Fruit fly (Drosophila melanogaster): ENCODE data around the gene AspRS-m.
A peak's percentile ranks its signal among the peaks of the same experiment; 100 is the strongest.

Gene AspRS-m

DNA sequence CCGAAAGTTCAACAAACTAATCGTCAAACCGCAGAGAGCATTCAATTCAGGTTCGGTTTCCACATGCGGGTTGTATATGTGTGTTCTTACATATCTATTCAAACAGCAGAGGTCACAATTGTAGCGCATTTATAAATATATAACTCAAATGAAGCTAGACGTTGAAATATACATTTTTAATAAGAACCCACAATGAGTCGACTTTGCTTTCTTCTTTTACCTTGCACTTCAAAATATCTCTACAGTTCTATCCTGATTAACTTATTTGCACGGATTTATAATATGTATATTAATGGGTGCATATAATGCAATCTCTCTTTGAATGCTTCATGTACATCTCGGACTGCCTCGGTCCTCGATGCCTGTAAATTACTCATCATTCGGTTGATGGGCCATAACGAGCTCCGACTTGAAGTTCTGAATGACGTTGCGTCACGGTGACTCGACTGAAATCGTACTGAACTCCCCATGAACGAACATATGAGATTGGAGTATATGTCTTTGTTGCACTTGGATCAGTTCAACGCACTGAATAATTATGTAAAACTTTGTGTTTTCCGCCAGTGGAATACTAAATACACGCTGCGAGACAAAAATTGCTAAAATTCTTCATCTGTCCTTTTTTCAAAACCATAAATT is 8.4 kb upstream of the AspRS-m start (continued):
- TF ChIP-seq CG8119 (GFP tag; IDR thresholded peaks at IDR 0.05) (peak; percentile 79; the same call in 2 of the 3 replicates), Sox14 (GFP tag; optimal IDR thresholded peaks at IDR 0.05) (peak; percentile 76), CG15336 (GFP tag; IDR thresholded peaks at IDR 0.05) (peak; percentile 84), dsx (GFP tag; optimal IDR thresholded peaks at IDR 0.05; ENCODE audit: poor library complexity, severe bottlenecking) (peak; percentile 59), lz (GFP tag; optimal IDR thresholded peaks at IDR 0.05) (peak; percentile 57), topi (GFP tag; optimal IDR thresholded peaks at IDR 0.05) (peak; percentile 63), Ets96B (tag; optimal IDR thresholded peaks at IDR 0.05) (peak; percentile 72), CG7368 (GFP tag; optimal IDR thresholded peaks at IDR 0.05) (peak; percentile 61), CG32006 (GFP tag; optimal IDR thresholded peaks at IDR 0.05) (peak; percentile 82)

DNA sequence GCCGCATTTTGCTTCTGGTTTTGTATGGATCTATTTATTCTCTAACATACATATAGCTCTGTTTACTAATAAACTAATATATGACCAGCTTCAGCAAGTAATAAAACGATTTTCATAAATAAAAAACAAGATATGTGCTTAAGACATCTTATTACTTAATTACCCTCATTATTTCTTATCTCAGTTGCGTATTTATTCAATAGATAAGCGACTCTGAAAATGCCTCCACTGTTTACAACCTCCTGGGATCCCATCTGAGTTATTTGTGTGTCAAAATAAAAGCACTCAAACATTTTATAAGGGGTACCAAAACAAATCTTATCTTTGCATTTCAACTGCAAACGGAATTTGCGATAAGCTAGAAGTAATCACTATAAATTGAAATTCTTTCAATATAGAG is 7.2 kb upstream of the AspRS-m start:
- TF ChIP-seq fd85E (GFP tag; optimal IDR thresholded peaks at IDR 0.05) (no peak), Met (GFP tag; optimal IDR thresholded peaks at IDR 0.05) (no peak), CG11762 (GFP tag; optimal IDR thresholded peaks at IDR 0.05; ENCODE audit: insufficient read depth) (no peak), lz (GFP tag; optimal IDR thresholded peaks at IDR 0.05) (no peak), CG3032 (tag; optimal IDR thresholded peaks at IDR 0.05) (no peak), CG3919 (GFP tag; optimal IDR thresholded peaks at IDR 0.05) (no peak), CG31627 (GFP tag; optimal IDR thresholded peaks at IDR 0.05) (no peak), Ets21C (GFP tag; optimal IDR thresholded peaks at IDR 0.05) (no peak), pdm3 (GFP tag; optimal IDR thresholded peaks at IDR 0.05) (no peak), CG8119 (GFP tag; IDR thresholded peaks at IDR 0.05) (no peak), fd59A (GFP tag; optimal IDR thresholded peaks at IDR 0.05) (no peak), Sox14 (GFP tag; optimal IDR thresholded peaks at IDR 0.05) (no peak), vri (GFP tag; optimal IDR thresholded peaks at IDR 0.05) (peak; percentile 82), salr (GFP tag; optimal IDR thresholded peaks at IDR 0.05) (no peak), Hr38 (GFP tag; optimal IDR thresholded peaks at IDR 0.05) (no peak), Eip78C (GFP tag) (peak; percentile 44), svp (GFP tag) (peak; percentile 66), CG10631 (GFP tag; optimal IDR thresholded peaks at IDR 0.05) (no peak), CG1621 (tag; optimal IDR thresholded peaks at IDR 0.05) (no peak), CG6163 (GFP tag; IDR thresholded peaks at IDR 0.05) (no peak), Hr39 (GFP tag; optimal IDR thresholded peaks at IDR 0.05) (no peak), topi (GFP tag; optimal IDR thresholded peaks at IDR 0.05) (no peak), eg (GFP tag; IDR thresholded peaks at IDR 0.05) (no peak)

dm6 chr2L:16820993-16821392 is 5.9 kb upstream of the AspRS-m start, which contains the start of gene CG13280:
Gene CG13280, minus strand, starts transcription at chr2L:16821093.
- TF ChIP-seq CG32006 (GFP tag; optimal IDR thresholded peaks at IDR 0.05) (no peak), CG9139 (GFP tag; optimal IDR thresholded peaks at IDR 0.05) (no peak), fkh (GFP tag; optimal IDR thresholded peaks at IDR 0.05) (no peak), fd85E (GFP tag; optimal IDR thresholded peaks at IDR 0.05) (no peak), Sox14 (GFP tag; optimal IDR thresholded peaks at IDR 0.05) (no peak), CG10669 (GFP tag; optimal IDR thresholded peaks at IDR 0.05) (no peak), Sox102F (GFP tag; optimal IDR thresholded peaks at IDR 0.05) (no peak), Eip93F (GFP tag; optimal IDR thresholded peaks at IDR 0.05) (no peak), CG4318 (GFP tag; optimal IDR thresholded peaks at IDR 0.05) (no peak), CG15336 (GFP tag; IDR thresholded peaks at IDR 0.05) (no peak), CG3919 (GFP tag; optimal IDR thresholded peaks at IDR 0.05) (no peak), net (GFP tag; optimal IDR thresholded peaks at IDR 0.05) (no peak), esn (GFP tag; optimal IDR thresholded peaks at IDR 0.05) (no peak), CG8319 (GFP tag; optimal IDR thresholded peaks at IDR 0.05) (no peak), CG31627 (GFP tag; optimal IDR thresholded peaks at IDR 0.05) (no peak), Smox (GFP tag; optimal IDR thresholded peaks at IDR 0.05) (no peak)
